Worm (Caenorhabditis elegans): ENCODE measurements around the gene cnk-1.

cnk-1 gene

ce11 chrIII:10248441-10249137 lies 22.5 kb upstream of the cnk-1 start, which contains the start of the genes div-1 and cor-1 (continued):
- TF ChIP-seq hlh-17 (GFP tag; optimal IDR thresholded peaks at IDR 0.05; ENCODE audit: borderline replicate concordance) = no peak
- peak; percentile 32 for TF ChIP-seq snu-23 (GFP tag; optimal IDR thresholded peaks at IDR 0.05)
- no peak for TF ChIP-seq sptf-1 (tag; optimal IDR thresholded peaks at IDR 0.05)
- no peak for TF ChIP-seq ceh-63 (GFP tag; optimal IDR thresholded peaks at IDR 0.05)
- TF ChIP-seq skn-1 (tag; optimal IDR thresholded peaks at IDR 0.05) = peak; percentile 32
- peak; percentile 73 to 89 (median 87) for TF ChIP-seq dpl-1 (GFP tag; optimal IDR thresholded peaks at IDR 0.05)
- no peak for TF ChIP-seq zip-4 (GFP tag; optimal IDR thresholded peaks at IDR 0.05)
- TF ChIP-seq aha-1 (tag; optimal IDR thresholded peaks at IDR 0.05) = no peak
- TF ChIP-seq unc-62 (GFP tag; optimal IDR thresholded peaks at IDR 0.05) = no peak
- TF ChIP-seq tbx-2 (tag; optimal IDR thresholded peaks at IDR 0.05) = peak; percentile 54
- TF ChIP-seq grh-1 (GFP tag; IDR thresholded peaks at IDR 0.05) = no peak
- no peak for TF ChIP-seq fkh-4 (tag; optimal IDR thresholded peaks at IDR 0.05; ENCODE audit: borderline replicate concordance)
- no peak for TF ChIP-seq alr-1 (tag; optimal IDR thresholded peaks at IDR 0.05; ENCODE audit: borderline replicate concordance)
- peak; percentile 28 for TF ChIP-seq nhr-19 (GFP tag; conservative IDR thresholded peaks at IDR 0.05)
- peak; percentile 16; the same call in 1 of the 2 replicates for TF ChIP-seq isw-1 (GFP tag; IDR thresholded peaks at IDR 0.05)
- TF ChIP-seq rnt-1 (tag; optimal IDR thresholded peaks at IDR 0.05) = peak; percentile 48
- no peak for TF ChIP-seq mef-2 (tag; optimal IDR thresholded peaks at IDR 0.05)
- no peak for TF ChIP-seq sox-4 (tag; optimal IDR thresholded peaks at IDR 0.05)
- TF ChIP-seq ztf-4 (tag; optimal IDR thresholded peaks at IDR 0.05) = no peak
- no peak for TF ChIP-seq ceh-88 (GFP tag; IDR thresholded peaks at IDR 0.05)
- TF ChIP-seq nhr-85 (tag) = no peak
- no peak for TF ChIP-seq aly-2 (tag; optimal IDR thresholded peaks at IDR 0.05)
- no peak for TF ChIP-seq mdl-1 (tag; optimal IDR thresholded peaks at IDR 0.05)
- no peak for TF ChIP-seq ceh-8 (GFP tag; optimal IDR thresholded peaks at IDR 0.05)
- TF ChIP-seq irx-1 (tag; optimal IDR thresholded peaks at IDR 0.05) = no peak
- TF ChIP-seq pag-3 (tag; optimal IDR thresholded peaks at IDR 0.05; ENCODE audit: borderline replicate concordance, insufficient read depth) = no peak
- no peak for TF ChIP-seq nhr-28 (tag; optimal IDR thresholded peaks at IDR 0.05)
- no peak for TF ChIP-seq nhr-11 (tag; optimal IDR thresholded peaks at IDR 0.05)
- no peak for TF ChIP-seq unc-130 (tag; optimal IDR thresholded peaks at IDR 0.05)
- no peak for TF ChIP-seq vab-15 (tag; optimal IDR thresholded peaks at IDR 0.05)
- TF ChIP-seq zag-1 (tag; optimal IDR thresholded peaks at IDR 0.05) = no peak
- TF ChIP-seq nhr-84 (tag; optimal IDR thresholded peaks at IDR 0.05) = no peak
- no peak for TF ChIP-seq ztf-11 (tag; optimal IDR thresholded peaks at IDR 0.05)
- TF ChIP-seq snpc-4 (tag; optimal IDR thresholded peaks at IDR 0.05) = peak; percentile 22
- no peak for TF ChIP-seq ama-1 (optimal IDR thresholded peaks at IDR 0.05)
- TF ChIP-seq nhr-237 (tag; optimal IDR thresholded peaks at IDR 0.05) = no peak
- TF ChIP-seq C34B4.2 (tag; optimal IDR thresholded peaks at IDR 0.05) = no peak
- TF ChIP-seq nhr-77 (tag; optimal IDR thresholded peaks at IDR 0.05) = peak; percentile 12
- no peak for TF ChIP-seq unc-86 (tag; optimal IDR thresholded peaks at IDR 0.05)
- TF ChIP-seq pax-3 (tag; optimal IDR thresholded peaks at IDR 0.05) = no peak
- TF ChIP-seq lsy-2 (tag; optimal IDR thresholded peaks at IDR 0.05) = peak; percentile 20 to 75
- TF ChIP-seq fkh-8 (tag; optimal IDR thresholded peaks at IDR 0.05) = peak; percentile 40
- TF ChIP-seq lin-15B (tag; optimal IDR thresholded peaks at IDR 0.05) = peak; percentile 34
- TF ChIP-seq ceh-90 (tag; optimal IDR thresholded peaks at IDR 0.05) = no peak
- peak; percentile 39 for TF ChIP-seq lin-13 (GFP tag; optimal IDR thresholded peaks at IDR 0.05)
- no peak for TF ChIP-seq sup-37 (GFP tag; optimal IDR thresholded peaks at IDR 0.05)
- TF ChIP-seq elt-3 (tag; optimal IDR thresholded peaks at IDR 0.05) = no peak
- TF ChIP-seq jun-1 (tag; optimal IDR thresholded peaks at IDR 0.05) = no peak
- TF ChIP-seq lir-3 (tag; optimal IDR thresholded peaks at IDR 0.05; ENCODE audit: poor library complexity) = no peak
- no peak for TF ChIP-seq egl-27 (tag; optimal IDR thresholded peaks at IDR 0.05)
- TF ChIP-seq unc-98 (GFP tag; IDR thresholded peaks at IDR 0.05) = no peak
- peak; percentile 16 for TF ChIP-seq mep-1 (tag; optimal IDR thresholded peaks at IDR 0.05)

Measured in whole organism, L1 larva.